Fruit fly (Drosophila melanogaster) whole organism, wandering third instar larva: Measurements from ENCODE around the gene plh.

ENCODE experiments used
- CG32264 ChIP-seq: fragments of 200-800 bp; sonication (Bioruptor generic); optimal IDR thresholded peaks from 2 replicates; lab custom pipeline; 2016; ENCODE audit warnings: missing biosample characterization, missing genetic modification characterization
- GATAd ChIP-seq: sonication (Bioruptor generic); optimal IDR thresholded peaks from 2 replicates; lab custom pipeline; 2016; ENCODE audit warnings: missing biosample characterization, missing genetic modification characterization
- Hr83 ChIP-seq: fragments of 200-300 bp; sonication (Bioruptor generic); optimal IDR thresholded peaks from 2 replicates; lab custom pipeline; 2016; ENCODE audit warnings: missing biosample characterization, mild to moderate bottlenecking, missing genetic modification characterization, moderate library complexity; ENCODE audit not compliant: poor library complexity, severe bottlenecking
- Myc ChIP-seq: fragments of >200 bp; optimal IDR thresholded peaks from 2 replicates; lab custom pipeline; 2017
- OdsH ChIP-seq: fragments of 200-800 bp; sonication (Bioruptor generic); optimal IDR thresholded peaks from 2 replicates; lab custom pipeline; 2016; ENCODE audit warnings: missing biosample characterization, mild to moderate bottlenecking, missing genetic modification characterization
- Sp1 ChIP-seq: fragments of 200-800 bp; sonication (Bioruptor generic); optimal IDR thresholded peaks from 3 replicates; lab custom pipeline; 2019; ENCODE audit warnings: missing biosample characterization, mild to moderate bottlenecking, missing genetic modification characterization, moderate library complexity
- Vsx2 ChIP-seq: fragments of 200-300, 225-300 bp; sonication (Bioruptor generic); optimal IDR thresholded peaks from 2 replicates; lab custom pipeline; 2018; ENCODE audit warnings: missing biosample characterization, missing genetic modification characterization; ENCODE audit not compliant: partially characterized antibody
- brk ChIP-seq: fragments of 200-800 bp; sonication (Bioruptor generic); optimal IDR thresholded peaks from 2 replicates; lab custom pipeline; 2016; ENCODE audit warnings: missing biosample characterization, mild to moderate bottlenecking, missing genetic modification characterization
- dl ChIP-seq, 2 experiments: fragments of 175-275, 200-275 bp in 1 of 2; fragments of 200-275 bp in 1 of 2; sonication (Bioruptor generic); optimal IDR thresholded peaks; lab custom pipeline; 2018; ENCODE audit warnings: mild to moderate bottlenecking in 2 of 2, missing biosample characterization in 2 of 2, missing genetic modification characterization in 2 of 2, moderate library complexity in 2 of 2; ENCODE audit not compliant: partially characterized antibody in 2 of 2, insufficient read depth in 1 of 2
- dsf ChIP-seq: sonication (Bioruptor generic); optimal IDR thresholded peaks from 2 replicates; lab custom pipeline; 2016; ENCODE audit warnings: missing biosample characterization, missing genetic modification characterization, borderline replicate concordance
- lola ChIP-seq: fragments of >200 bp; optimal IDR thresholded peaks from 2 replicates; lab custom pipeline; 2017; ENCODE audit warnings: missing biosample characterization, missing genetic modification characterization
- pan ChIP-seq: fragments of >200 bp; optimal IDR thresholded peaks from 2 replicates; lab custom pipeline; 2017
- psq ChIP-seq: fragments of 200-800 bp; sonication (Bioruptor generic); optimal IDR thresholded peaks from 3 replicates; lab custom pipeline; 2017; ENCODE audit warnings: missing biosample characterization, mild to moderate bottlenecking, missing genetic modification characterization, moderate library complexity
- usp ChIP-seq: fragments of >200 bp; optimal IDR thresholded peaks from 2 replicates; lab custom pipeline; 2017; ENCODE audit warnings: missing biosample characterization, missing genetic modification characterization

DNA sequence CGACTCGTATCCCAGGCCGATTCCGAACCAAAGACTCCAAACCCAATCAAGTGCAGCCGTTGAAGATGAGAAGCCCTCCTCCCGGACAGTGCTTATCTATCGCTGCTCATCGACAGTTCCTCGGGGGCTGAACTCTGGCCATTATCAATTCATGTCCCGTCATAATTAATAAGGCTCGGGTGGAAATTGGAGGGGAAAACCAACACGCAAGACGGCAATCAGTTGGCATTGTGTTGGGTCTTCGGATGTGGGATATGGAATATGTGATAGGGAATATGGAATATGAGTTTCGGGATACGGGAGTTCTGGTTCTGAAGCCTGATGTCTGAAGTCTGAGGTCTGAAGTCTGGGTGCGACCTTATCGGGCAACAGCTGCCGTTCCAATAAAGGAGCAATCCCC is 17.4 kb downstream of the plh start:
- TF ChIP-seq CG32264 (no peak), Myc (lab: Kevin White, UChicago) (no peak), psq (GFP tag; lab: Kevin White, UChicago) (no peak), lola (GFP tag; lab: Kevin White, UChicago) (no peak), pan (lab: Kevin White, UChicago) (no peak), Vsx2 (GFP tag; lab: Kevin White, UChicago) (no peak), OdsH (GFP tag; lab: Kevin White, UChicago) (no peak), dsf (no peak), dl (GFP tag; optimal IDR thresholded peaks at IDR 0.05; lab: Kevin White, UChicago; ENCODE audit: insufficient read depth in 1 of 2, partially characterized antibody in 2 of 2) (no peak), GATAd (GFP tag; lab: Kevin White, UChicago) (no peak), usp (GFP tag; lab: Kevin White, UChicago) (no peak), Hr83 (GFP tag; lab: Kevin White, UChicago) (no peak), Sp1 (GFP tag; lab: Kevin White, UChicago) (no peak), brk (GFP tag; lab: Kevin White, UChicago) (no peak)
